Worm (Caenorhabditis elegans) whole organism, L1 larva: Measurements from ENCODE around the gene col-90.

Experiments
- aly-2 ChIP-seq: fragments of 150-350 bp; optimal IDR thresholded peaks from 2 replicates; lab custom pipeline; 2014; ENCODE audit warnings: missing biosample characterization, missing genetic modification characterization
- ama-1 ChIP-seq: fragments of 150-350 bp; optimal IDR thresholded peaks from 2 replicates; lab custom pipeline; 2014
- ceh-82 ChIP-seq, 3 experiments: fragments of 150-350 bp in 1 of 3; sonication (generic microtip) in 2 of 3; optimal IDR thresholded peaks; 2 replicates each; lab custom pipeline; 2014 to 2017; ENCODE audit warnings: missing biosample characterization in 3 of 3, missing genetic modification characterization in 3 of 3
- efl-1 ChIP-seq, 4 experiments: fragments of 150-350 bp; optimal IDR thresholded peaks in 3 of 4; peaks in 1 of 4; 1 replicate in 1 of 4; 2 replicates in 3 of 4; lab custom pipeline; 2014; ENCODE audit warnings: missing biosample characterization in 2 of 4, missing genetic modification characterization in 2 of 4, missing genetic modification reagents in 2 of 4
- lin-13 ChIP-seq: fragments of 150-350 bp; optimal IDR thresholded peaks from 2 replicates; lab custom pipeline; 2014; ENCODE audit warnings: missing biosample characterization, missing genetic modification reagents, missing genetic modification characterization
- lin-35 ChIP-seq, 2 experiments: fragments of 150-350 bp; optimal IDR thresholded peaks; 2 replicates each; lab custom pipeline; 2014; ENCODE audit warnings: missing biosample characterization in 2 of 2, missing genetic modification characterization in 2 of 2, missing genetic modification reagents in 2 of 2
- nhr-11 ChIP-seq: fragments of 150-350 bp; optimal IDR thresholded peaks from 2 replicates; lab custom pipeline; 2014; ENCODE audit warnings: missing biosample characterization, missing genetic modification characterization
- nhr-12 ChIP-seq: sonication (generic microtip); optimal IDR thresholded peaks from 2 replicates; lab custom pipeline; 2017; ENCODE audit warnings: missing biosample characterization, missing genetic modification characterization
- snpc-4 ChIP-seq: fragments of 150-350 bp; optimal IDR thresholded peaks from 2 replicates; lab custom pipeline; 2014; ENCODE audit warnings: missing biosample characterization, missing genetic modification characterization
- zag-1 ChIP-seq: fragments of 150-350 bp; optimal IDR thresholded peaks from 2 replicates; lab custom pipeline; 2014; ENCODE audit warnings: missing biosample characterization, missing genetic modification characterization
- ztf-11 ChIP-seq, 2 experiments: sonication (generic microtip); optimal IDR thresholded peaks; 2 replicates each; lab custom pipeline; 2016 to 2017; ENCODE audit warnings: missing genetic modification characterization in 2 of 2, missing biosample characterization in 1 of 2, missing compliant biosample characterization in 1 of 2

ce11 chrIII:7925968-7926367 lies 22.7 kb upstream of the col-90 start:
- TF ChIP-seq aly-2 (tag; lab: Kevin White, UChicago) (no peak), ztf-11 (tag; optimal IDR thresholded peaks at IDR 0.05; lab: Kevin White, UChicago) (no peak), ama-1 (lab: Kevin White, UChicago) (no peak), lin-13 (GFP tag; lab: Kevin White, UChicago) (no peak), efl-1 (optimal IDR thresholded peaks at IDR 0.05; lab: Kevin White, UChicago) (no peak), efl-1 (GFP tag; optimal IDR thresholded peaks at IDR 0.05 in 1 of 2; lab: Kevin White, UChicago) (no peak), zag-1 (tag; lab: Kevin White, UChicago) (no peak), nhr-12 (tag; lab: Kevin White, UChicago) (no peak), nhr-11 (tag; lab: Kevin White, UChicago) (no peak), lin-35 (GFP tag; optimal IDR thresholded peaks at IDR 0.05; lab: Kevin White, UChicago) (no peak), ceh-82 (tag; optimal IDR thresholded peaks at IDR 0.05; lab: Kevin White, UChicago) (no peak), snpc-4 (tag; lab: Kevin White, UChicago) (no peak)
